Fruit fly (Drosophila melanogaster) whole organism, embryonic: ENCODE measurements around the gene SkpD.

Experiments
- CG2120 ChIP-seq: fragments of 200-800 bp; sonication (Bioruptor generic); optimal IDR thresholded peaks from 3 replicates; lab custom pipeline; 2016; ENCODE audit warnings: missing biosample characterization, missing genetic modification characterization
- CG3163 ChIP-seq: fragments of 200-800 bp; sonication (Bioruptor generic); optimal IDR thresholded peaks from 3 replicates; lab custom pipeline; 2016; ENCODE audit warnings: missing biosample characterization, missing genetic modification characterization
- Sox102F ChIP-seq: fragments of 200-800 bp; sonication (Bioruptor generic); optimal IDR thresholded peaks from 2 replicates; lab custom pipeline; 2018; ENCODE audit warnings: missing biosample characterization, mild to moderate bottlenecking, missing genetic modification characterization, moderate library complexity
- Tbp ChIP-seq: fragments of >200 bp; optimal IDR thresholded peaks from 2 replicates; lab custom pipeline; 2018; ENCODE audit warnings: missing biosample characterization, missing genetic modification characterization
- Trl ChIP-seq, 3 experiments: fragments of >200 bp in 2 of 3; fragments of 200-800 bp in 1 of 3; sonication (Bioruptor generic) in 1 of 3; optimal IDR thresholded peaks; 2 replicates in 1 of 3; 3 replicates in 2 of 3; lab custom pipeline; 2016 to 2017; ENCODE audit warnings: missing biosample characterization in 1 of 3, missing genetic modification characterization in 1 of 3
- dpn ChIP-seq, 2 experiments: fragments of 200-800 bp; sonication (Bioruptor generic); optimal IDR thresholded peaks; 3 replicates each; lab custom pipeline; 2016; ENCODE audit warnings: missing biosample characterization in 2 of 2, missing genetic modification characterization in 2 of 2
- fru ChIP-seq: fragments of >200 bp; optimal IDR thresholded peaks from 2 replicates; lab custom pipeline; 2017
- gfzf ChIP-seq: fragments of 200-800 bp; sonication (Bioruptor generic); optimal IDR thresholded peaks from 2 replicates; lab custom pipeline; 2016; ENCODE audit warnings: missing biosample characterization, mild to moderate bottlenecking, missing genetic modification characterization, moderate library complexity
- ham ChIP-seq: fragments of 200-800 bp; sonication (Bioruptor generic); IDR thresholded peaks from 2 replicates; pipeline ENCODE4 v1.3.6; 2022; ENCODE audit warnings: missing biosample characterization, missing genetic modification characterization
- ken ChIP-seq: fragments of 200-800 bp; sonication (Bioruptor generic); IDR thresholded peaks from 3 replicates; pipeline ENCODE4 v1.3.6; 2022; ENCODE audit warnings: missing biosample characterization, missing genetic modification characterization
- ttk ChIP-seq: fragments of 200-800 bp; sonication (Bioruptor generic); IDR thresholded peaks from 2 replicates; pipeline ENCODE4 v2.1.2; 2022; ENCODE audit warnings: missing biosample characterization, missing genetic modification characterization
- yki ChIP-seq: fragments of >200 bp; optimal IDR thresholded peaks from 3 replicates; lab custom pipeline; 2018

DNA sequence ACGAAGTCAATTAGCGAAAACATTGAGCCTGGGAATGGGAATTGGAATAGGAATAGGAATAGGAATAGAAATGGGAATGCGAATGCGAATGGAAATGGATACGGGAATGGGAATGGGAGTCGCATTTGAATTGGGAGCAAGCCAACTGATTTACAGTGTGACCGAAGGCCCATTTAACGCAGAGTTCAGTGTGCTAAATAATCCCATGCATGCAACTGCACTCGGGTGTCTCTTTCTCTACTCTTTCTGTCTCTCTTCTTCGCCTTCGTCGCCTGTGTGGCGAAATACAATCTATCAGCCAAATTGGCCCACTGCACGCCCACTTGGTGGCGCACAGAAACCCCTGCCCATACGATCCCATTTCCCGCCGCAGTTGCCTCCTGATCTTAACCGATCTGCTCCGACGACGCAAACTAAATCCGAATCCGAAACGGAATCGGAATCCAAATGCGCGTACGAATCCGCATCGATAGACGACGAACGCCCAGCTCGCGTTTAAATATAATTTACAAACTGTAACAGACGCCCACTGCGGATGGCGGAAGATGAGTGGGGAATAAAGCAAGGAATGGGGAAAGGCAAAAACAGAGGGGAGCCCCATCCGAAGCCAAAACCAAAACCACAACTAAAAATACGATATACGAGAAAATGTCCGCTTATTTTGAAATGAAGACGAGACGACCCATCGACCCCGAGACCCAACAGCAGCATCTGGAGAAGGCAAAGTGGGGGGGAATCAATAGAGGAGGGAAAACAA lies 31.7 kb downstream of the SkpD start:
- TF ChIP-seq CG3163 (GFP tag; lab: Kevin White, UChicago) (no peak), ttk (no peak), CG2120 (no peak), Trl (optimal IDR thresholded peaks at IDR 0.05; lab: Kevin White, UChicago) (no peak), Trl (GFP tag; optimal IDR thresholded peaks at IDR 0.05; lab: Kevin White, UChicago) (no peak), fru (lab: Kevin White, UChicago) (no peak), yki (no peak), ken (GFP tag; lab: Robert Waterston, UW) (no peak), gfzf (GFP tag; lab: Kevin White, UChicago) (no peak), Sox102F (GFP tag; lab: Kevin White, UChicago) (no peak), Tbp (GFP tag; lab: Kevin White, UChicago) (no peak), ham (GFP tag; lab: Robert Waterston, UW) (no peak), dpn (GFP tag; optimal IDR thresholded peaks at IDR 0.05; lab: Kevin White, UChicago) (no peak)
